Fruit fly (Drosophila melanogaster): ENCODE data around the gene fon.
A peak's percentile ranks its signal among the peaks of the same experiment; 100 is the strongest.

fon gene

dm6 chr2L:19376145-19376544, 9.9 kb downstream of the fon start (continued):
- TF ChIP-seq Fer2 (tag; optimal IDR thresholded peaks at IDR 0.05) (no peak), Rfx (GFP tag; IDR thresholded peaks at IDR 0.05) (no peak), H15 (GFP tag; IDR thresholded peaks at IDR 0.05) (peak; percentile 34; the same call in 1 of the 3 replicates), amos (GFP tag; IDR thresholded peaks at IDR 0.05; ENCODE audit: partially characterized antibody) (no peak), HLH3B (GFP tag; IDR thresholded peaks at IDR 0.05) (0 out of 2 replicates have a peak, but pooled peaks have one; percentile 15), nerfin-2 (GFP tag; IDR thresholded peaks at IDR 0.05; ENCODE audit: partially characterized antibody) (no peak), CG4820 (GFP tag; optimal IDR thresholded peaks at IDR 0.05) (peak; percentile 24), CG15073 (GFP tag; optimal IDR thresholded peaks at IDR 0.05) (no peak), gcm2 (GFP tag; optimal IDR thresholded peaks at IDR 0.05) (no peak), abd-A (tag; optimal IDR thresholded peaks at IDR 0.05) (no peak), CG32767 (GFP tag; IDR thresholded peaks at IDR 0.05) (no peak), stwl (tag; optimal IDR thresholded peaks at IDR 0.05) (no peak), CG11456 (GFP tag; IDR thresholded peaks at IDR 0.05) (0 out of 3 replicates have a peak, but pooled peaks have one; percentile 12), scrt (GFP tag; optimal IDR thresholded peaks at IDR 0.05) (no peak), HLH54F (GFP tag; optimal IDR thresholded peaks at IDR 0.05) (no peak), CG32532 (GFP tag; IDR thresholded peaks at IDR 0.05) (no peak), CG4328 (GFP tag; optimal IDR thresholded peaks at IDR 0.05) (no peak), CG11560 (tag; IDR thresholded peaks at IDR 0.05) (no peak), Optix (GFP tag; IDR thresholded peaks at IDR 0.05) (peak; percentile 45; the same call in 1 of the 3 replicates), tll (GFP tag; optimal IDR thresholded peaks at IDR 0.05) (no peak), Fer1 (GFP tag; optimal IDR thresholded peaks at IDR 0.05) (no peak), CG8359 (GFP tag; optimal IDR thresholded peaks at IDR 0.05; ENCODE audit: borderline replicate concordance) (no peak), pnt (GFP tag; optimal IDR thresholded peaks at IDR 0.05) (no peak), CG31224 (GFP tag; IDR thresholded peaks at IDR 0.05) (no peak), ac (GFP tag; optimal IDR thresholded peaks at IDR 0.05) (no peak), ken (GFP tag; IDR thresholded peaks at IDR 0.05) (peak; percentile 58; the same call in 2 of the 3 replicates), CG12769 (tag; optimal IDR thresholded peaks at IDR 0.05) (no peak), CG9215 (GFP tag; IDR thresholded peaks at IDR 0.05) (no peak), CG2875 (GFP tag; optimal IDR thresholded peaks at IDR 0.05) (no peak), CG10654 (GFP tag; optimal IDR thresholded peaks at IDR 0.05) (no peak), wek (GFP tag; optimal IDR thresholded peaks at IDR 0.05) (no peak), CG3995 (GFP tag; optimal IDR thresholded peaks at IDR 0.05) (no peak), CG1024 (GFP tag; IDR thresholded peaks at IDR 0.05) (0 out of 2 replicates have a peak, but pooled peaks have one; percentile 23), H2.0 (GFP tag; IDR thresholded peaks at IDR 0.05) (no peak; the same call in 1 of the 2 replicates), esg (GFP tag; conservative IDR thresholded peaks at IDR 0.05) (no peak), exex (tag; optimal IDR thresholded peaks at IDR 0.05) (no peak), zen2 (GFP tag; IDR thresholded peaks at IDR 0.05; ENCODE audit: partially characterized antibody) (no peak), chinmo (GFP tag; IDR thresholded peaks at IDR 0.05; ENCODE audit: partially characterized antibody) (no peak), CG15514 (GFP tag; optimal IDR thresholded peaks at IDR 0.05) (no peak), bcd (GFP tag; optimal IDR thresholded peaks at IDR 0.05) (no peak), CG11504 (tag; optimal IDR thresholded peaks at IDR 0.05) (peak; percentile 15), B-H1 (GFP tag; IDR thresholded peaks at IDR 0.05) (no peak), CG17612 (GFP tag; IDR thresholded peaks at IDR 0.05) (no peak), CG1603 (tag; optimal IDR thresholded peaks at IDR 0.05) (peak; percentile 73), Bgb (GFP tag; IDR thresholded peaks at IDR 0.05; ENCODE audit: partially characterized antibody) (no peak), dmrt11E (tag; optimal IDR thresholded peaks at IDR 0.05) (peak; percentile 73), CG3281 (GFP tag; optimal IDR thresholded peaks at IDR 0.05) (no peak), Doc2 (GFP tag; IDR thresholded peaks at IDR 0.05) (no peak), D (optimal IDR thresholded peaks at IDR 0.05) (no peak), D (GFP tag; optimal IDR thresholded peaks at IDR 0.05) (peak; percentile 52), ATbp (GFP tag; optimal IDR thresholded peaks at IDR 0.05) (peak; percentile 22)
